Fruit fly (Drosophila melanogaster) whole organism, embryonic: ENCODE data around the gene phr6-4.

Source experiments
- Bdp1 ChIP-seq: fragments of 200-800 bp; sonication (Bioruptor generic); optimal IDR thresholded peaks from 3 replicates; lab custom pipeline; 2016; ENCODE audit warnings: missing biosample characterization, missing genetic modification characterization
- BtbVII ChIP-seq: fragments of 200-800 bp; sonication (Bioruptor generic); optimal IDR thresholded peaks from 3 replicates; lab custom pipeline; 2017; ENCODE audit warnings: missing biosample characterization, mild to moderate bottlenecking, missing genetic modification characterization
- CG1024 ChIP-seq: fragments of 200-800 bp; sonication (Bioruptor generic); IDR thresholded peaks from 2 replicates; pipeline ENCODE4 v1.3.6; 2022; ENCODE audit warnings: missing biosample characterization, missing genetic modification characterization
- CG10979 ChIP-seq: fragments of 200-800 bp; sonication (Bioruptor generic); optimal IDR thresholded peaks from 2 replicates; lab custom pipeline; 2018; ENCODE audit warnings: missing biosample characterization, mild to moderate bottlenecking, missing genetic modification characterization, moderate library complexity
- CG11247 ChIP-seq: fragments of 200-800 bp; sonication (Bioruptor generic); IDR thresholded peaks from 2 replicates; pipeline ENCODE4 v1.3.6; 2022; ENCODE audit warnings: missing biosample characterization, missing genetic modification characterization
- CG12769 ChIP-seq: fragments of 200-800 bp; sonication (Bioruptor generic); optimal IDR thresholded peaks from 2 replicates; lab custom pipeline; 2019; ENCODE audit warnings: missing biosample characterization, mild to moderate bottlenecking, missing genetic modification characterization, moderate library complexity
- CG13624 ChIP-seq: fragments of 200-800 bp; sonication (Bioruptor generic); optimal IDR thresholded peaks from 2 replicates; lab custom pipeline; 2016; ENCODE audit warnings: missing biosample characterization, missing genetic modification characterization
- CG14710 ChIP-seq: fragments of 200-800 bp; sonication (Bioruptor generic); optimal IDR thresholded peaks from 3 replicates; lab custom pipeline; 2019; ENCODE audit warnings: missing biosample characterization, mild to moderate bottlenecking, missing genetic modification characterization, moderate library complexity
- CG15011 ChIP-seq: fragments of 200-800 bp; sonication (Bioruptor generic); optimal IDR thresholded peaks from 3 replicates; lab custom pipeline; 2018; ENCODE audit warnings: missing biosample characterization, mild to moderate bottlenecking, missing genetic modification characterization
- CG1529 ChIP-seq: fragments of 200-800 bp; sonication (Bioruptor generic); optimal IDR thresholded peaks from 3 replicates; lab custom pipeline; 2018; ENCODE audit warnings: missing biosample characterization, missing genetic modification characterization
- CG16863 ChIP-seq: fragments of 200-800 bp; sonication (Bioruptor generic); optimal IDR thresholded peaks from 3 replicates; lab custom pipeline; 2016; ENCODE audit warnings: missing biosample characterization, missing genetic modification characterization
- CG17359 ChIP-seq: fragments of 200-800 bp; sonication (Bioruptor generic); optimal IDR thresholded peaks from 3 replicates; lab custom pipeline; 2018; ENCODE audit warnings: missing biosample characterization, mild to moderate bottlenecking, missing genetic modification characterization, moderate library complexity
- CG17385 ChIP-seq: fragments of 200-800 bp; sonication (Bioruptor generic); optimal IDR thresholded peaks from 3 replicates; lab custom pipeline; 2018; ENCODE audit warnings: missing biosample characterization, mild to moderate bottlenecking, missing genetic modification characterization
- CG17829 ChIP-seq: fragments of 200-800 bp; optimal IDR thresholded peaks from 2 replicates; lab custom pipeline; 2019; ENCODE audit warnings: missing biosample characterization, mild to moderate bottlenecking, missing genetic modification characterization, moderate library complexity
- CG2199 ChIP-seq: fragments of 200-800 bp; sonication (Bioruptor generic); IDR thresholded peaks from 3 replicates; pipeline ENCODE4 v1.3.6; 2022; ENCODE audit warnings: missing biosample characterization, missing genetic modification characterization
- CG30020 ChIP-seq: fragments of 200-800 bp; optimal IDR thresholded peaks from 2 replicates; lab custom pipeline; 2019; ENCODE audit warnings: missing biosample characterization, mild to moderate bottlenecking, missing genetic modification characterization, moderate library complexity
- CG3163 ChIP-seq: fragments of 200-800 bp; sonication (Bioruptor generic); optimal IDR thresholded peaks from 3 replicates; lab custom pipeline; 2016; ENCODE audit warnings: missing biosample characterization, missing genetic modification characterization
- CG34224 ChIP-seq: fragments of 200-800 bp; sonication (Bioruptor generic); IDR thresholded peaks from 3 replicates; pipeline ENCODE4 v1.3.6; 2022; ENCODE audit warnings: missing biosample characterization, missing genetic modification characterization; ENCODE audit not compliant: partially characterized antibody
- CG34376 ChIP-seq: fragments of 200-800 bp; sonication (Bioruptor generic); optimal IDR thresholded peaks from 2 replicates; lab custom pipeline; 2018; ENCODE audit warnings: missing biosample characterization, mild to moderate bottlenecking, missing genetic modification characterization
- CG3726 ChIP-seq: fragments of 200-800 bp; sonication (Bioruptor generic); IDR thresholded peaks from 3 replicates; pipeline ENCODE4, ENCODE4 v1.3.6; 2022; ENCODE audit warnings: missing biosample characterization, missing genetic modification characterization
- CG4424 ChIP-seq: fragments of 200-800 bp; sonication (Bioruptor generic); optimal IDR thresholded peaks from 3 replicates; lab custom pipeline; 2016; ENCODE audit warnings: missing biosample characterization, missing genetic modification characterization
- CG4730 ChIP-seq: fragments of 200-800 bp; sonication (Bioruptor generic); IDR thresholded peaks from 2 replicates; pipeline ENCODE4 v1.3.6; 2022; ENCODE audit warnings: missing biosample characterization, missing genetic modification characterization
- CG8290 ChIP-seq, 3 experiments: fragments of 200-800 bp; sonication (Bioruptor generic); optimal IDR thresholded peaks; 2 replicates each; lab custom pipeline; 2016 to 2019; ENCODE audit warnings: missing biosample characterization in 3 of 3, missing genetic modification characterization in 3 of 3, mild to moderate bottlenecking in 2 of 3, moderate library complexity in 1 of 3
- CHES-1-like ChIP-seq: fragments of 200-800 bp; sonication (Bioruptor generic); optimal IDR thresholded peaks from 2 replicates; lab custom pipeline; 2016; ENCODE audit warnings: missing biosample characterization, missing genetic modification characterization
- E2f2 ChIP-seq: fragments of 200-800 bp; sonication (Bioruptor generic); IDR thresholded peaks from 2 replicates; pipeline ENCODE4 v1.3.6; 2022; ENCODE audit warnings: missing biosample characterization, missing genetic modification characterization
- Ets65A ChIP-seq: fragments of 200-800 bp; sonication (Bioruptor generic); peaks from one replicate; lab custom pipeline; 2016; ENCODE audit warnings: missing biosample characterization, missing genetic modification characterization
- MESR4 ChIP-seq: fragments of 200-800 bp; sonication (Bioruptor generic); optimal IDR thresholded peaks from 2 replicates; lab custom pipeline; 2018; ENCODE audit warnings: missing biosample characterization, mild to moderate bottlenecking, missing genetic modification characterization, moderate library complexity
- NFAT ChIP-seq: fragments of 200-800 bp; sonication (Bioruptor generic); IDR thresholded peaks from 2 replicates; pipeline ENCODE4 v1.3.6; 2022; ENCODE audit warnings: missing biosample characterization, missing genetic modification characterization
- NfI ChIP-seq: fragments of 200-800 bp; sonication (Bioruptor generic); optimal IDR thresholded peaks from 3 replicates; lab custom pipeline; 2018; ENCODE audit warnings: missing biosample characterization, mild to moderate bottlenecking, missing genetic modification characterization, moderate library complexity
- Xbp1 ChIP-seq: fragments of 200-800 bp; sonication (Bioruptor generic); optimal IDR thresholded peaks from 3 replicates; lab custom pipeline; 2016; ENCODE audit warnings: missing biosample characterization, mild to moderate bottlenecking, missing genetic modification characterization
- ato ChIP-seq: fragments of 200-800 bp; sonication (Bioruptor generic); IDR thresholded peaks from 2 replicates; pipeline ENCODE4 v1.3.6; 2022; ENCODE audit warnings: missing biosample characterization, missing genetic modification characterization; ENCODE audit not compliant: partially characterized antibody
- bbx ChIP-seq: fragments of 200-800 bp; sonication (Bioruptor generic); IDR thresholded peaks from 2 replicates; pipeline ENCODE4 v1.3.6; 2022; ENCODE audit warnings: missing biosample characterization, missing genetic modification characterization; ENCODE audit not compliant: partially characterized antibody
- bowl ChIP-seq: fragments of 200-800 bp; sonication (Bioruptor generic); IDR thresholded peaks from 2 replicates; pipeline ENCODE4 v1.3.6; 2022; ENCODE audit warnings: missing biosample characterization, missing genetic modification characterization
- caup ChIP-seq: fragments of 200-800 bp; sonication (Bioruptor generic); optimal IDR thresholded peaks from 3 replicates; lab custom pipeline; 2017; ENCODE audit warnings: missing biosample characterization, mild to moderate bottlenecking, missing genetic modification characterization, moderate library complexity; ENCODE audit not compliant: severe bottlenecking
- corto ChIP-seq: fragments of 200-800 bp; sonication (Bioruptor generic); optimal IDR thresholded peaks from 2 replicates; lab custom pipeline; 2016; ENCODE audit warnings: missing biosample characterization, mild to moderate bottlenecking, missing genetic modification characterization, moderate library complexity
- dm ChIP-seq: fragments of 200-800 bp; sonication (Bioruptor generic); optimal IDR thresholded peaks from 3 replicates; lab custom pipeline; 2016; ENCODE audit warnings: missing biosample characterization, missing genetic modification characterization
- gce ChIP-seq: fragments of 200-800 bp; sonication (Bioruptor generic); IDR thresholded peaks from 3 replicates; pipeline ENCODE4 v1.3.6; 2022; ENCODE audit warnings: missing biosample characterization, missing genetic modification characterization
- grau ChIP-seq: fragments of 200-800 bp; optimal IDR thresholded peaks from 3 replicates; lab custom pipeline; 2019; ENCODE audit warnings: missing biosample characterization, mild to moderate bottlenecking, missing genetic modification characterization, moderate library complexity
- kah ChIP-seq: fragments of 200-800 bp; sonication (Bioruptor generic); optimal IDR thresholded peaks from 2 replicates; lab custom pipeline; 2018; ENCODE audit warnings: missing biosample characterization, mild to moderate bottlenecking, missing genetic modification characterization
- kni ChIP-seq: fragments of 200-800 bp; sonication (Bioruptor generic); optimal IDR thresholded peaks from 3 replicates; lab custom pipeline; 2017; ENCODE audit warnings: mild to moderate bottlenecking, missing biosample characterization, missing genetic modification reagents, missing genetic modification characterization
- lilli ChIP-seq: fragments of 200-800 bp; sonication (Bioruptor generic); optimal IDR thresholded peaks from 3 replicates; lab custom pipeline; 2016; ENCODE audit warnings: missing biosample characterization, missing genetic modification characterization
- lmd ChIP-seq: fragments of 200-800 bp; sonication (Bioruptor generic); IDR thresholded peaks from 2 replicates; pipeline ENCODE4 v1.3.6; 2022; ENCODE audit warnings: missing biosample characterization, missing genetic modification characterization
- lola ChIP-seq, 3 experiments: fragments of >200 bp in 2 of 3; fragments of 200-800 bp in 1 of 3; sonication (Bioruptor generic) in 1 of 3; optimal IDR thresholded peaks; 2 replicates each; lab custom pipeline; 2017 to 2019; ENCODE audit warnings: missing biosample characterization in 3 of 3, missing genetic modification characterization in 3 of 3, mild to moderate bottlenecking in 1 of 3, moderate library complexity in 1 of 3
- nerfin-2 ChIP-seq: fragments of 200-800 bp; sonication (Bioruptor generic); IDR thresholded peaks from 2 replicates; pipeline ENCODE4 v1.3.6; 2022; ENCODE audit warnings: missing biosample characterization, missing genetic modification characterization; ENCODE audit not compliant: partially characterized antibody
- pb ChIP-seq: fragments of 200-800 bp; sonication (Bioruptor generic); optimal IDR thresholded peaks from 3 replicates; lab custom pipeline; 2016; ENCODE audit warnings: missing biosample characterization, missing genetic modification characterization
- pros ChIP-seq: fragments of 200-800 bp; sonication (Bioruptor generic); optimal IDR thresholded peaks from 3 replicates; lab custom pipeline; 2019; ENCODE audit warnings: missing biosample characterization, mild to moderate bottlenecking, missing genetic modification characterization, moderate library complexity
- tup ChIP-seq: fragments of 200-800 bp; sonication (Bioruptor generic); optimal IDR thresholded peaks from 2 replicates; lab custom pipeline; 2016; ENCODE audit warnings: missing biosample characterization, mild to moderate bottlenecking, missing genetic modification characterization, moderate library complexity
- vvl ChIP-seq: fragments of 200-800 bp; sonication (Bioruptor generic); IDR thresholded peaks from 2 replicates; pipeline ENCODE4 v1.3.6; 2022; ENCODE audit warnings: missing biosample characterization, missing genetic modification characterization
- zen ChIP-seq: fragments of 200-800 bp; sonication (Bioruptor generic); optimal IDR thresholded peaks from 3 replicates; lab custom pipeline; 2018; ENCODE audit warnings: missing biosample characterization, mild to moderate bottlenecking, missing genetic modification characterization, moderate library complexity
- zfh1 ChIP-seq: fragments of 200-800 bp; sonication (Bioruptor generic); IDR thresholded peaks from 3 replicates; pipeline ENCODE4 v1.3.6; 2022; ENCODE audit warnings: missing biosample characterization, missing genetic modification characterization

phr6-4 gene

DNA sequence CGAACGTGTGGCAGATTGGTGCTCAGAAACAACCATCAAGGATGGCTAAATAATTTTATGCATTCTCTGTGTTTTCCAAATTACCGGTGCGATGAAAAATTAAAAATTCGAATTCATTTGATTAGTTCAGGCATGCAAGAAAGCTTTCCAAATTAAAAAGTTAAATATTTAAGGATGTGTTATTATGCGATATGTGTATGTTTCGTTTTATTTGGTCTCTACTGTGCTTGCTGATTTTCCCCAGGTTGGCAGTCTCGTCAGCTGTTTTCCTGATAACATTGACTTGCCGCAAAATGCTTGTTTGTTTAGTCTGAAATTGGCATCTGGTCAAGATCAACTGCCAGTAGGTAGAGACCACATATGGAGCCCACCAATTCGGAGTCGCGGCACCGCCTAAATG is 4.3 kb upstream of the phr6-4 start, which contains the start of gene CG2611:
TSS of gene CG2611 (plus strand) at position 299 of the 400 bp plus-strand sequence.
- peak; percentile 29 for TF ChIP-seq MESR4 (GFP tag; lab: Kevin White, UChicago)
- peak; percentile 28; the same call in 1 of the 3 replicates for TF ChIP-seq CG34224 (GFP tag; lab: Robert Waterston, UW)
- no peak for TF ChIP-seq zen (tag; lab: Kevin White, UChicago)
- peak; percentile 56; the same call in 1 of the 2 replicates for TF ChIP-seq vvl
- TF ChIP-seq CG3726 (GFP tag; lab: Robert Waterston, UW) = no peak
- peak; percentile 26 for TF ChIP-seq CG17829 (tag; lab: Kevin White, UChicago)
- TF ChIP-seq CG4424 (GFP tag; lab: Kevin White, UChicago) = peak; percentile 48
- no peak for TF ChIP-seq CG3163 (GFP tag; lab: Kevin White, UChicago)
- no peak for TF ChIP-seq bbx (GFP tag; lab: Robert Waterston, UW)
- TF ChIP-seq pros (GFP tag; lab: Kevin White, UChicago) = no peak
- TF ChIP-seq lilli (GFP tag; lab: Kevin White, UChicago) = peak; percentile 74
- peak; percentile 36 for TF ChIP-seq NfI
- no peak for TF ChIP-seq ato (GFP tag; lab: Robert Waterston, UW)
- TF ChIP-seq gce (GFP tag; lab: Robert Waterston, UW) = no peak
- TF ChIP-seq kni = no peak
- TF ChIP-seq corto (GFP tag; lab: Kevin White, UChicago) = no peak
- TF ChIP-seq grau = peak; percentile 98
- no peak for TF ChIP-seq CG8290 (GFP tag; optimal IDR thresholded peaks at IDR 0.05; lab: Kevin White, UChicago)
- TF ChIP-seq CG8290 (tag; optimal IDR thresholded peaks at IDR 0.05; lab: Kevin White, UChicago) = no peak
- TF ChIP-seq nerfin-2 (GFP tag; lab: Robert Waterston, UW) = no peak
- peak; percentile 45 for TF ChIP-seq Bdp1 (GFP tag; lab: Kevin White, UChicago)
- TF ChIP-seq zfh1 (GFP tag; lab: Robert Waterston, UW) = peak; percentile 61
- TF ChIP-seq CG30020 (tag; lab: Kevin White, UChicago) = no peak
- peak; percentile 43 for TF ChIP-seq E2f2 (GFP tag; lab: Robert Waterston, UW)
- no peak for TF ChIP-seq CG15011
- TF ChIP-seq CG1529 (GFP tag; lab: Kevin White, UChicago) = no peak
- peak; percentile 22 for TF ChIP-seq CG34376
- TF ChIP-seq CG2199 = no peak
- no peak for TF ChIP-seq pb (GFP tag; lab: Kevin White, UChicago)
- TF ChIP-seq Ets65A (GFP tag; lab: Kevin White, UChicago) = peak; percentile 94
- no peak for TF ChIP-seq NFAT
- TF ChIP-seq CG16863 (GFP tag; lab: Kevin White, UChicago) = no peak
- peak; percentile 65 for TF ChIP-seq CHES-1-like (GFP tag; lab: Kevin White, UChicago)
- peak; percentile 39; the same call in 1 of the 2 replicates for TF ChIP-seq CG11247
- TF ChIP-seq Xbp1 (GFP tag; lab: Kevin White, UChicago) = peak; percentile 60
- peak; percentile 37 for TF ChIP-seq dm (GFP tag; lab: Kevin White, UChicago)
- TF ChIP-seq CG1024 (GFP tag; lab: Robert Waterston, UW) = no peak
- TF ChIP-seq CG12769 = no peak
- peak; percentile 19 for TF ChIP-seq tup
- TF ChIP-seq CG14710 = peak; percentile 31
- peak; percentile 25; the same call in 1 of the 2 replicates for TF ChIP-seq lmd (GFP tag; lab: Robert Waterston, UW)
- no peak for TF ChIP-seq kah (GFP tag; lab: Kevin White, UChicago)
- TF ChIP-seq caup (GFP tag; lab: Kevin White, UChicago) = peak; percentile 12
- TF ChIP-seq CG17385 (GFP tag; lab: Kevin White, UChicago) = peak; percentile 30
- peak; percentile 30 for TF ChIP-seq CG10979 (tag; lab: Kevin White, UChicago)
- TF ChIP-seq lola (GFP tag; optimal IDR thresholded peaks at IDR 0.05; lab: Kevin White, UChicago) = peak in 1 of 3 experiments; percentile 35
- TF ChIP-seq bowl (GFP tag; lab: Robert Waterston, UW) = no peak
- TF ChIP-seq BtbVII (GFP tag; lab: Kevin White, UChicago) = no peak
- TF ChIP-seq CG4730 = no peak
- TF ChIP-seq CG17359 (tag; lab: Kevin White, UChicago) = peak; percentile 1
- TF ChIP-seq CG13624 (GFP tag; lab: Kevin White, UChicago) = peak; percentile 60
